Worm (Caenorhabditis elegans) whole organism, midembryonic: ENCODE data around the gene ZC239.4.

ENCODE experiments used
- T22C8.4 ChIP-seq: fragments of 200-800 bp; sonication (Bioruptor generic); IDR thresholded peaks from 2 replicates; pipeline ENCODE4 v1.3.6; 2022; ENCODE audit warnings: missing genetic modification characterization, missing compliant biosample characterization
- cog-1 ChIP-seq: sonication (generic microtip); optimal IDR thresholded peaks from 2 replicates; lab custom pipeline; 2016; ENCODE audit warnings: missing genetic modification characterization, missing compliant biosample characterization
- flt-1 ChIP-seq: fragments of 200-800 bp; sonication (Bioruptor generic); IDR thresholded peaks from 2 replicates; pipeline ENCODE4 v1.3.6; 2022; ENCODE audit warnings: missing genetic modification characterization, missing compliant biosample characterization
- klf-2 ChIP-seq: fragments of 200-800 bp; sonication (Bioruptor generic); conservative IDR thresholded peaks from 2 replicates; pipeline ENCODE4 v1.3.6; 2022; ENCODE audit warnings: missing genetic modification reagents, missing genetic modification characterization, missing compliant biosample characterization
- med-1 ChIP-seq: sonication (generic microtip); optimal IDR thresholded peaks from 2 replicates; lab custom pipeline; 2017; ENCODE audit warnings: missing genetic modification characterization, mild to moderate bottlenecking, missing compliant biosample characterization, antibody characterized with exemption, missing genetic modification reagents; ENCODE audit not compliant: insufficient read depth
- ref-1 ChIP-seq: fragments of 200-800 bp; sonication (Bioruptor generic); conservative IDR thresholded peaks from 2 replicates; pipeline ENCODE4 v1.3.6; 2022; ENCODE audit warnings: missing genetic modification reagents, missing genetic modification characterization, missing compliant biosample characterization
- tab-1 ChIP-seq: fragments of 200-800 bp; sonication (Bioruptor generic); IDR thresholded peaks from 2 replicates; pipeline ENCODE4 v1.3.6; 2022; ENCODE audit warnings: missing genetic modification characterization, missing compliant biosample characterization
- ztf-23 ChIP-seq: fragments of 200-800 bp; sonication (Bioruptor generic); IDR thresholded peaks from 2 replicates; pipeline ENCODE4 v1.3.6; 2022; ENCODE audit warnings: missing genetic modification reagents, missing genetic modification characterization, missing compliant biosample characterization
- ztf-29 ChIP-seq: fragments of 200-800 bp; sonication (Bioruptor generic); IDR thresholded peaks from 2 replicates; pipeline ENCODE4 v1.3.6; 2022; ENCODE audit warnings: missing genetic modification reagents, missing genetic modification characterization, missing compliant biosample characterization

Gene ZC239.4

DNA sequence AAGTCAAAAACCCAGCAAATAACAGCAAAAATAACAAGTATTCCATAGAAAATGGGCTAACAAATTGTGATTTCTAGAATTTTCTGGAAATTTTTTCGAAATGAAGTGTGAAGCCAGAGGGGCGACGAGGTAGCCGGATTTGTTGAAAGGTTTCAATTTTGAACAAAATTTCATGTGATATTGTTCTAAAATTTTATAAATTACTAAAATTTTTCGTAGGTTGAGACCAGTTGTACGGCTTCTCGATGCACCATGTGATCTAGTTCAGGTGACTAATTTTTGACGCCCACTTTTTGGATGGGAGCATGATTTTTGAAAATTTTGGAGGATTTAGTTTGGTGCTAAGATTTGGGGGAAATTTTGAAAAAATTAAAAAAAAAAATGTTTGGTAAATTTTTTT, 45.3 kb downstream of the ZC239.4 start, which contains the start of gene gcy-19:
Gene gcy-19 (minus strand): TSS at position 101 of the 400 bp plus-strand sequence.
- TF ChIP-seq flt-1 (GFP tag; lab: Robert Waterston, UW) (no peak), med-1 (GFP tag; lab: Kevin White, UChicago) (no peak), tab-1 (GFP tag; lab: Robert Waterston, UW) (no peak), ref-1 (GFP tag; lab: Robert Waterston, UW) (no peak), T22C8.4 (GFP tag; lab: Robert Waterston, UW) (no peak), cog-1 (tag; lab: Kevin White, UChicago) (no peak), ztf-29 (GFP tag; lab: Robert Waterston, UW) (no peak), klf-2 (GFP tag; lab: Robert Waterston, UW) (no peak)

ce11 chrII:3262504-3262903, 48.5 kb downstream of the ZC239.4 start, which contains the start of gene F02E11.2:
F02E11.2 (plus strand) TSS chrII:3262804.
- TF ChIP-seq ref-1 (GFP tag; lab: Robert Waterston, UW) (no peak), klf-2 (GFP tag; lab: Robert Waterston, UW) (no peak), ztf-23 (no peak), tab-1 (GFP tag; lab: Robert Waterston, UW) (no peak), cog-1 (tag; lab: Kevin White, UChicago) (no peak), flt-1 (GFP tag; lab: Robert Waterston, UW) (no peak), T22C8.4 (GFP tag; lab: Robert Waterston, UW) (no peak), med-1 (GFP tag; lab: Kevin White, UChicago) (no peak), ztf-29 (GFP tag; lab: Robert Waterston, UW) (no peak)

ce11 chrII:3264704-3265103, 50.7 kb downstream of the ZC239.4 start:
- TF ChIP-seq klf-2 (GFP tag; lab: Robert Waterston, UW) (no peak), tab-1 (GFP tag; lab: Robert Waterston, UW) (no peak)
